Worm (Caenorhabditis elegans) whole organism, late embryonic: ENCODE results near the gene eif-1.

Source experiments
- C08G9.2 ChIP-seq: sonication (generic microtip); optimal IDR thresholded peaks from 2 replicates; lab custom pipeline; 2016; ENCODE audit warnings: mild to moderate bottlenecking, missing genetic modification characterization, moderate library complexity, missing compliant biosample characterization
- K02D7.2 ChIP-seq: sonication (generic microtip); optimal IDR thresholded peaks from 2 replicates; lab custom pipeline; 2017; ENCODE audit warnings: mild to moderate bottlenecking, missing genetic modification characterization, missing compliant biosample characterization
- K09A11.1 ChIP-seq: sonication (generic microtip); optimal IDR thresholded peaks from 2 replicates; lab custom pipeline; 2017; ENCODE audit warnings: antibody characterized with exemption, mild to moderate bottlenecking, missing genetic modification characterization, missing compliant biosample characterization; ENCODE audit not compliant: insufficient read depth
- T23F11.4 ChIP-seq: fragments of 200-800 bp; sonication (Bioruptor generic); optimal IDR thresholded peaks from 2 replicates; lab custom pipeline; 2018; ENCODE audit warnings: mild to moderate bottlenecking, missing genetic modification characterization, missing compliant biosample characterization
- ahr-1 ChIP-seq: sonication (generic microtip); optimal IDR thresholded peaks from 2 replicates; lab custom pipeline; 2016; ENCODE audit warnings: missing genetic modification characterization, missing compliant biosample characterization
- ceh-2 ChIP-seq: sonication (generic microtip); optimal IDR thresholded peaks from 2 replicates; lab custom pipeline; 2016; ENCODE audit warnings: missing genotype, missing genetic modification characterization, missing compliant biosample characterization
- ceh-22 ChIP-seq: sonication (generic microtip); optimal IDR thresholded peaks from 2 replicates; lab custom pipeline; 2017; ENCODE audit warnings: missing biosample characterization, missing genetic modification characterization
- ceh-24 ChIP-seq: sonication (generic microtip); optimal IDR thresholded peaks from 2 replicates; lab custom pipeline; 2016; ENCODE audit warnings: mild to moderate bottlenecking, missing genetic modification characterization, missing compliant biosample characterization
- ceh-30 ChIP-seq: fragments of 150-350 bp; optimal IDR thresholded peaks from 2 replicates; lab custom pipeline; 2014; ENCODE audit warnings: missing biosample characterization, missing genetic modification characterization
- ceh-31 ChIP-seq: sonication (generic microtip); optimal IDR thresholded peaks from 2 replicates; lab custom pipeline; 2016; ENCODE audit warnings: missing genetic modification characterization, missing compliant biosample characterization
- ceh-48 ChIP-seq: sonication (generic microtip); optimal IDR thresholded peaks from 2 replicates; lab custom pipeline; 2016; ENCODE audit warnings: missing genetic modification characterization, inconsistent platforms, missing compliant biosample characterization
- ceh-6 ChIP-seq: fragments of 200-800 bp; sonication (Bioruptor generic); optimal IDR thresholded peaks from 2 replicates; lab custom pipeline; 2018; ENCODE audit warnings: mild to moderate bottlenecking, missing genetic modification characterization, missing compliant biosample characterization
- che-1 ChIP-seq: sonication (generic microtip); optimal IDR thresholded peaks from 2 replicates; lab custom pipeline; 2016; ENCODE audit warnings: mild to moderate bottlenecking, missing genetic modification characterization, missing compliant biosample characterization
- dmd-4 ChIP-seq: sonication (generic microtip); optimal IDR thresholded peaks from 2 replicates; lab custom pipeline; 2016; ENCODE audit warnings: borderline replicate concordance, missing genetic modification characterization, missing compliant biosample characterization
- dve-1 ChIP-seq: sonication (generic microtip); optimal IDR thresholded peaks from 2 replicates; lab custom pipeline; 2017; ENCODE audit warnings: antibody characterized with exemption, mild to moderate bottlenecking, missing genetic modification characterization, missing compliant biosample characterization
- elt-2 ChIP-seq: sonication (generic microtip); optimal IDR thresholded peaks from 2 replicates; lab custom pipeline; 2016; ENCODE audit warnings: missing genetic modification reagents, missing genetic modification characterization, missing compliant biosample characterization
- eyg-1 ChIP-seq: sonication (generic microtip); optimal IDR thresholded peaks from 2 replicates; lab custom pipeline; 2016; ENCODE audit warnings: missing genotype, missing genetic modification characterization, missing compliant biosample characterization
- fax-1 ChIP-seq: sonication (generic microtip); optimal IDR thresholded peaks from 2 replicates; lab custom pipeline; 2016; ENCODE audit warnings: missing genotype, missing genetic modification characterization, missing compliant biosample characterization
- gmeb-2 ChIP-seq: sonication (generic microtip); optimal IDR thresholded peaks from 2 replicates; lab custom pipeline; 2016; ENCODE audit warnings: missing genetic modification characterization, inconsistent platforms, missing compliant biosample characterization
- hlh-30 ChIP-seq: sonication (generic microtip); optimal IDR thresholded peaks from 2 replicates; lab custom pipeline; 2017; ENCODE audit warnings: antibody characterized with exemption, missing genetic modification characterization, missing compliant biosample characterization; ENCODE audit not compliant: insufficient read depth
- hlh-6 ChIP-seq: sonication (generic microtip); optimal IDR thresholded peaks from 2 replicates; lab custom pipeline; 2016; ENCODE audit warnings: missing genotype, missing genetic modification characterization, missing compliant biosample characterization
- hlh-8 ChIP-seq: sonication (generic microtip); optimal IDR thresholded peaks from 2 replicates; lab custom pipeline; 2016; ENCODE audit warnings: missing genotype, missing genetic modification characterization, missing compliant biosample characterization
- lin-11 ChIP-seq: fragments of 200-800 bp; sonication (Bioruptor generic); optimal IDR thresholded peaks from 2 replicates; lab custom pipeline; 2018; ENCODE audit warnings: mild to moderate bottlenecking, missing genetic modification characterization, missing compliant biosample characterization
- nfya-1 ChIP-seq: sonication (generic microtip); optimal IDR thresholded peaks from 2 replicates; lab custom pipeline; 2017; ENCODE audit warnings: missing genetic modification characterization, mild to moderate bottlenecking, missing compliant biosample characterization, antibody characterized with exemption, moderate library complexity
- nhr-232 ChIP-seq: sonication (generic microtip); optimal IDR thresholded peaks from 2 replicates; lab custom pipeline; 2016; ENCODE audit warnings: missing genetic modification characterization, missing compliant biosample characterization
- odd-2 ChIP-seq: sonication (generic microtip); optimal IDR thresholded peaks from 2 replicates; lab custom pipeline; 2017; ENCODE audit warnings: antibody characterized with exemption, mild to moderate bottlenecking, missing genetic modification characterization, missing compliant biosample characterization
- pag-3 ChIP-seq: sonication (generic microtip); optimal IDR thresholded peaks from 2 replicates; lab custom pipeline; 2016; ENCODE audit warnings: missing compliant biosample characterization, missing genetic modification characterization, borderline replicate concordance
- pax-1 ChIP-seq: fragments of 150-350 bp; optimal IDR thresholded peaks from 2 replicates; lab custom pipeline; 2014; ENCODE audit warnings: missing biosample characterization, missing genetic modification characterization
- pha-2 ChIP-seq: sonication (generic microtip); optimal IDR thresholded peaks from 2 replicates; lab custom pipeline; 2017; ENCODE audit warnings: mild to moderate bottlenecking, missing genetic modification characterization, missing compliant biosample characterization
- pha-4 ChIP-seq: fragments of 150-350 bp; optimal IDR thresholded peaks from 2 replicates; lab custom pipeline; 2018; ENCODE audit warnings: missing biosample characterization, missing genetic modification reagents, missing genetic modification characterization
- ref-2 ChIP-seq: sonication (generic microtip); optimal IDR thresholded peaks from 2 replicates; lab custom pipeline; 2016; ENCODE audit warnings: missing genetic modification characterization, missing compliant biosample characterization
- sox-2 ChIP-seq: fragments of 200-800 bp; sonication (Bioruptor generic); IDR thresholded peaks from 2 replicates; pipeline ENCODE4 v1.3.6; 2022; ENCODE audit warnings: missing genetic modification reagents, missing genetic modification characterization, missing compliant biosample characterization
- syd-9 ChIP-seq: sonication (generic microtip); optimal IDR thresholded peaks from 2 replicates; lab custom pipeline; 2016; ENCODE audit warnings: mild to moderate bottlenecking, missing genetic modification characterization, moderate library complexity, missing compliant biosample characterization
- tbx-2 ChIP-seq: sonication (generic microtip); optimal IDR thresholded peaks from 2 replicates; lab custom pipeline; 2016; ENCODE audit warnings: missing genetic modification characterization, missing compliant biosample characterization
- tbx-7 ChIP-seq: sonication (generic microtip); optimal IDR thresholded peaks from 2 replicates; lab custom pipeline; 2016; ENCODE audit warnings: missing genotype, missing genetic modification characterization, missing compliant biosample characterization
- ttx-3 ChIP-seq: sonication (generic microtip); optimal IDR thresholded peaks from 2 replicates; lab custom pipeline; 2016; ENCODE audit warnings: missing genetic modification reagents, missing genetic modification characterization, missing compliant biosample characterization
- unc-42 ChIP-seq: sonication (generic microtip); optimal IDR thresholded peaks from 2 replicates; lab custom pipeline; 2016; ENCODE audit warnings: missing genotype, missing genetic modification characterization, missing compliant biosample characterization
- unc-55 ChIP-seq: sonication (generic microtip); optimal IDR thresholded peaks from 2 replicates; lab custom pipeline; 2017; ENCODE audit warnings: missing biosample characterization, missing genetic modification reagents, missing genetic modification characterization
- unc-86 ChIP-seq: sonication (generic microtip); optimal IDR thresholded peaks from 2 replicates; lab custom pipeline; 2016; ENCODE audit warnings: missing genetic modification characterization, missing compliant biosample characterization
- zip-5 ChIP-seq: sonication (generic microtip); optimal IDR thresholded peaks from 2 replicates; lab custom pipeline; 2016; ENCODE audit warnings: missing genetic modification characterization, missing compliant biosample characterization
- ztf-16 ChIP-seq: sonication (generic microtip); optimal IDR thresholded peaks from 2 replicates; lab custom pipeline; 2017; ENCODE audit warnings: missing genetic modification characterization, missing compliant biosample characterization

The eif-1 gene

DNA sequence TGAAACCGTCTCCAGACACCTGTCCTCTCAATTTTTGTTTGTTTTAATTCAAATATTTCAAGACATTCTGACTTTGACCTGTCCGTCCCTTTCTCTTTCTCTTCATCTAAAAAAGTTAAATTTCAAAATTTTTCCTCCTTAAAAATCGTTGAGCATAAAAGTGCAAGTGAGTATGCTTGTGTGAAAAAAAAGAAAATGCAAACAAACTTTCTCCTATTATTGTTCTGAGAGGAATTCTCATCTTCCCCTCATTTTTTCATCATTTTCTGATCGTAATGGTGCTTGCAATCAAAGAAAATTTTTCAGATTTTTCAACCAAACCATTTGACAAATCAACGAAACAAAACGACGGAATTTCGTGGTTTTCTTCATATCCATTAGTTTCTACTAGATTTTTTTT, 24.5 kb downstream of the eif-1 start, which contains the start of gene shc-2:
TSS of gene shc-2 (plus strand) at position 301 of the 400 bp plus-strand sequence.
- TF ChIP-seq hlh-8 (tag; lab: Kevin White, UChicago), result no peak
- TF ChIP-seq syd-9 (tag; lab: Kevin White, UChicago), result no peak
- TF ChIP-seq hlh-30, result no peak
- no peak for TF ChIP-seq tbx-7 (tag; lab: Kevin White, UChicago)
- no peak for TF ChIP-seq ahr-1 (tag; lab: Kevin White, UChicago)
- no peak for TF ChIP-seq ceh-48 (tag; lab: Kevin White, UChicago)
- no peak for TF ChIP-seq pha-4
- no peak for TF ChIP-seq ref-2

DNA sequence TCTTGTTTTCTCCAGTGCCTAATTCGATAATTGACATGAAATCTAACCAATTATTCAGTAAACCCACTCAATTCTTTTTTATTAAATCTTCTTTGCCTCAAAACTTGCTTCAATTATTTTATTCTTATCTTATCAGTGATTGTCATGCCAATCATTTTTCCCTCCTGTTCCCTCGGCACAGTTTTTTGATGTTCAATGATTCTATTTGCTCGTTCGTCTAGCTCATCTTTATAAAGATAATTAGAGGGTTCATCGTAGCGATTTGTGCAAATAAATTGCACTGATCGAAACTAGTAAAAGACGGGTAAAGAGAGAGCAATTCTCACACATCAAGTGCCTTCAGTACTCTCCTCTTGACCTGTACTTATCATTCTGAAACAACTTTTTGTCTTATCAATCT, 25.7 kb downstream of the eif-1 start:
- peak; percentile 93 for TF ChIP-seq elt-2 (tag; lab: Kevin White, UChicago)
- TF ChIP-seq pha-2 (tag; lab: Kevin White, UChicago), result no peak

DNA sequence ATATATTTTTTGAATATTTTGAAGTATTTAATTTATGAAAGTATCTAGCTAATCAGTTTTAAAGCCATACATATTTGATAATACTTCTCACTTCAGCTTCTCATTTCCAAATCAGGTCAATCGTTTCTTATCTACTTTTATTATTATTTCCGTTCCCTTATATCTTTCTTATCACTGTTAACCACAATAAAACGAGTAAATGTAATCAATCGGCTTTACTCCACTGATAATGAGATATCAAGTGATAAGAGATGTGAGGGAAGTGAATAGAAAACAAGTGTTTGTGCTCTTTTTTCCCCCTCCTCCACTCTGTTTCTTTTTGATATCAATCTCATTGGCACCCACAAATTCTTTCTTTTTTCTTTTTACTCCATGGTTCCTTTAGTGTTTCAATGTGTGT, 26.8 kb downstream of the eif-1 start:
- TF ChIP-seq elt-2 (tag; lab: Kevin White, UChicago), result peak; percentile 99
- TF ChIP-seq K02D7.2 (tag; lab: Kevin White, UChicago), result no peak
- TF ChIP-seq tbx-2 (tag; lab: Kevin White, UChicago), result no peak

DNA sequence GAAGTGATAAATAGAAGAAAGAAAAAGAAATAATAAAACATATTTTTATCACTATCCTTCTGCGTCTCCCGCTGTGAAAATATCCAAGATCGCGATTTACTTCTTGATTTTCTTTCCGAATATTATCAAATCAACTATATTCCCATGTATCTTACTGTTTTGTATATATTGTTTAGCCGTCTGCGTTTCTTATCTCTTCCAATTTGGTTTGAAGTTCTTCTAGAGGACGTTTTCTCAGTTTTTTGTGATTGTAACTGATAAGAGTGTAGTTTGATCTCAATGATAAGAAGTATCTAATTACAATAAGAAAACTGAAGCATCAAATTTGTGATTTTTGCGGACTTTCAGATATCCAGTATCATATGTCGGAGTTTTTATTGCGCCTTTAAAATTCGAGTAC, 32.7 kb downstream of the eif-1 start:
- TF ChIP-seq ceh-31 (no peak), ttx-3 (tag; lab: Kevin White, UChicago) (no peak), elt-2 (tag; lab: Kevin White, UChicago) (peak; percentile 96)

DNA sequence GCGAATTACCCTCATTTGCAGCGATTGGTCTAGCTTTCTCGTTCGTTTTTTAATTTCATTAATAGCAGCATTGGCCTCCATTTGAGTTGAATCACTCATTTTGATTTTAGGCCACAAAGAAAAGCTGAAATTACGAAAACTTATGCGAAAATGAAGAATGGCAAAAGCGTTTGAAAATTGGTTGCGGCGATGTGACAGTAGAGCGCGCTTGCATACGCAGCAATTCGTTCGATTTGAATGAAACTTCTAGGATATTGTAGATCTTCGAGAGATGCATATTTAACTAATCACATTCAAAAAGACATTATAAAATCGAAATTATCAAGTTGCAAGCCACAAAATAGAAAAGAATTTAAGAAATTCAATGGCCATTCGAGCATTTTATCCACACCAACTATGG, 33.7 kb downstream of the eif-1 start, which contains the start of gene ulp-2:
TSS of gene ulp-2 (minus strand) at position 158 of the 400 bp plus-strand sequence.
- TF ChIP-seq ceh-31, result no peak
- TF ChIP-seq gmeb-2 (tag; lab: Kevin White, UChicago), result no peak
- no peak for TF ChIP-seq ceh-22 (tag; lab: Kevin White, UChicago)
- TF ChIP-seq ref-2, result no peak
- no peak for TF ChIP-seq pag-3 (tag; lab: Kevin White, UChicago)
- TF ChIP-seq hlh-8 (tag; lab: Kevin White, UChicago), result no peak
- TF ChIP-seq ztf-16 (tag; lab: Kevin White, UChicago), result no peak
- TF ChIP-seq unc-42 (tag; lab: Kevin White, UChicago), result no peak
- TF ChIP-seq che-1 (tag; lab: Kevin White, UChicago), result no peak
- no peak for TF ChIP-seq eyg-1
- no peak for TF ChIP-seq unc-55 (GFP tag; lab: Kevin White, UChicago)
- no peak for TF ChIP-seq sox-2 (GFP tag; lab: Robert Waterston, UW)
- TF ChIP-seq lin-11 (tag; lab: Kevin White, UChicago), result no peak
- TF ChIP-seq T23F11.4, result no peak
- no peak for TF ChIP-seq ceh-6
- TF ChIP-seq ceh-30 (tag; lab: Kevin White, UChicago), result no peak
- TF ChIP-seq K09A11.1 (tag; lab: Kevin White, UChicago), result no peak

DNA sequence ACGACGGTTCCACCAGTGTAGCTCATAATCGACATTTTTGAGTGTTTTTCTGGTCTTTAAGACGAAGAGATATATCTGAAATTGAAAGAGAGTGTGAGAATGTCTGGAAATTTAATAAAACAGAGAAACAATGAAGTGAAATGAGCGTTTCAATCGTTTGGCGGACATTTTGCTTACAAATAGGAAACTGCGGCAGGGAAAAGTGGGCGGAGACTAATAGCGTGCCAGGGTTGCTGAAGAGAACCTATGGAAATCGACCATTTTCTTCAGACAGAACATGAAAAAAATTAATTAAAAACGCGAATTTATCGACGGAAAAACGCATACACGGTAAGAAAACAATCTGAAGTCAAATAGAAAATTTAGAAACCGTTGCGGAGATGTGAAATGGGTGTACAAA, 38.0 kb downstream of the eif-1 start, which contains the start of gene pbs-3:
TSS of gene pbs-3 (minus strand) at position 75 of the 400 bp plus-strand sequence.
- TF ChIP-seq unc-86 (tag; lab: Kevin White, UChicago), result peak; percentile 13
- no peak for TF ChIP-seq ceh-24 (tag; lab: Kevin White, UChicago)
- peak; percentile 97 for TF ChIP-seq ceh-31
- TF ChIP-seq nfya-1 (tag; lab: Kevin White, UChicago), result peak; percentile 60
- TF ChIP-seq ahr-1 (tag; lab: Kevin White, UChicago), result no peak
- peak; percentile 83 for TF ChIP-seq elt-2 (tag; lab: Kevin White, UChicago)
- TF ChIP-seq ceh-2 (tag; lab: Kevin White, UChicago), result peak; percentile 66
- peak; percentile 76 for TF ChIP-seq C08G9.2
- no peak for TF ChIP-seq K09A11.1 (tag; lab: Kevin White, UChicago)
- TF ChIP-seq odd-2 (tag; lab: Kevin White, UChicago), result no peak
- TF ChIP-seq pha-4, result no peak
- TF ChIP-seq eyg-1, result no peak
- peak; percentile 13 for TF ChIP-seq tbx-7 (tag; lab: Kevin White, UChicago)
- TF ChIP-seq hlh-30, result no peak
- peak; percentile 30 for TF ChIP-seq hlh-8 (tag; lab: Kevin White, UChicago)
- TF ChIP-seq unc-55 (GFP tag; lab: Kevin White, UChicago), result no peak
- TF ChIP-seq nhr-232 (tag; lab: Kevin White, UChicago), result no peak
- peak; percentile 26 for TF ChIP-seq zip-5 (tag; lab: Kevin White, UChicago)
- TF ChIP-seq dve-1 (tag; lab: Kevin White, UChicago), result no peak
- no peak for TF ChIP-seq hlh-6 (tag; lab: Kevin White, UChicago)
- TF ChIP-seq fax-1 (tag; lab: Kevin White, UChicago), result peak; percentile 54
- TF ChIP-seq dmd-4, result peak; percentile 37
- TF ChIP-seq ceh-22 (tag; lab: Kevin White, UChicago), result no peak
- no peak for TF ChIP-seq pha-2 (tag; lab: Kevin White, UChicago)
- no peak for TF ChIP-seq pax-1 (tag; lab: Kevin White, UChicago)
- peak; percentile 88 for TF ChIP-seq tbx-2 (tag; lab: Kevin White, UChicago)
